Fruit fly (Drosophila melanogaster): ENCODE data around the gene CG9953.
A peak's percentile ranks its signal among the peaks of the same experiment; 100 is the strongest.

The CG9953 gene

dm6 chr3L:7013568-7014305 lies 44.3 kb downstream of the CG9953 start (continued):
- TF ChIP-seq CG17912 (GFP tag; optimal IDR thresholded peaks at IDR 0.05) (no peak), sens-2 (GFP tag; IDR thresholded peaks at IDR 0.05) (peak; percentile 19; the same call in 1 of the 2 replicates), twi (tag; optimal IDR thresholded peaks at IDR 0.05) (no peak), salm (tag; optimal IDR thresholded peaks at IDR 0.05) (no peak), HmgZ (tag; optimal IDR thresholded peaks at IDR 0.05) (no peak), CG16815 (GFP tag; optimal IDR thresholded peaks at IDR 0.05) (no peak), CrebB (tag; optimal IDR thresholded peaks at IDR 0.05) (no peak), NC2β (GFP tag; optimal IDR thresholded peaks at IDR 0.05) (no peak), Taf1 (GFP tag; IDR thresholded peaks at IDR 0.05) (peak; percentile 41; the same call in 1 of the 2 replicates), ken (GFP tag; IDR thresholded peaks at IDR 0.05) (no peak), CG7839 (tag; optimal IDR thresholded peaks at IDR 0.05) (peak; percentile 55), seq (GFP tag; IDR thresholded peaks at IDR 0.05) (peak; percentile 22; the same call in 1 of the 2 replicates), CG5953 (GFP tag; IDR thresholded peaks at IDR 0.05) (0 out of 2 replicates have a peak, but pooled peaks have one; percentile 48), CG14014 (GFP tag; IDR thresholded peaks at IDR 0.05) (peak; percentile 35; the same call in 1 of the 2 replicates), CG32767 (GFP tag; IDR thresholded peaks at IDR 0.05) (peak; percentile 40), amos (GFP tag; IDR thresholded peaks at IDR 0.05; ENCODE audit: partially characterized antibody) (peak; percentile 56; the same call in 1 of the 2 replicates), CG13894 (tag; optimal IDR thresholded peaks at IDR 0.05) (peak; percentile 31), CG16779 (GFP tag; IDR thresholded peaks at IDR 0.05) (0 out of 2 replicates have a peak, but pooled peaks have one; percentile 24), PHDP (tag; optimal IDR thresholded peaks at IDR 0.05) (peak; percentile 65), CG1792 (GFP tag; optimal IDR thresholded peaks at IDR 0.05) (no peak), Dip2 (GFP tag; IDR thresholded peaks at IDR 0.05) (no peak), CG10147 (GFP tag; optimal IDR thresholded peaks at IDR 0.05) (no peak), psq (GFP tag; optimal IDR thresholded peaks at IDR 0.05) (no peak), danr (GFP tag; IDR thresholded peaks at IDR 0.05) (no peak), Aef1 (GFP tag; IDR thresholded peaks at IDR 0.05) (0 out of 3 replicates have a peak, but pooled peaks have one; percentile 9), nmo (GFP tag; optimal IDR thresholded peaks at IDR 0.05) (peak; percentile 2), CG4404 (GFP tag; IDR thresholded peaks at IDR 0.05) (no peak), eve (GFP tag; optimal IDR thresholded peaks at IDR 0.05) (no peak), gfzf (GFP tag; optimal IDR thresholded peaks at IDR 0.05) (no peak), BEAF-32 (GFP tag; optimal IDR thresholded peaks at IDR 0.05) (no peak), stwl (tag; optimal IDR thresholded peaks at IDR 0.05) (no peak), fu2 (GFP tag; optimal IDR thresholded peaks at IDR 0.05) (no peak), ab (GFP tag; optimal IDR thresholded peaks at IDR 0.05) (no peak), CG30431 (GFP tag; optimal IDR thresholded peaks at IDR 0.05) (no peak), Atf3 (GFP tag; optimal IDR thresholded peaks at IDR 0.05) (no peak), CHES-1-like (GFP tag; optimal IDR thresholded peaks at IDR 0.05) (no peak), pfk (GFP tag; optimal IDR thresholded peaks at IDR 0.05) (no peak), H2.0 (GFP tag; IDR thresholded peaks at IDR 0.05) (peak; percentile 48; the same call in 1 of the 2 replicates), CG8924 (tag; optimal IDR thresholded peaks at IDR 0.05) (no peak), Gsc (GFP tag; IDR thresholded peaks at IDR 0.05) (no peak), Drgx (GFP tag; IDR thresholded peaks at IDR 0.05) (peak; percentile 27; the same call in 1 of the 2 replicates), CG13424 (tag; optimal IDR thresholded peaks at IDR 0.05) (peak; percentile 22), Rfx (GFP tag; IDR thresholded peaks at IDR 0.05) (peak; percentile 75), Fer2 (tag; optimal IDR thresholded peaks at IDR 0.05) (no peak), Fer3 (tag; optimal IDR thresholded peaks at IDR 0.05) (no peak), jumu (GFP tag; optimal IDR thresholded peaks at IDR 0.05) (no peak), CG32532 (GFP tag; IDR thresholded peaks at IDR 0.05) (peak; percentile 89), Hsf (GFP tag; optimal IDR thresholded peaks at IDR 0.05) (peak; percentile 16), CG10959 (GFP tag; IDR thresholded peaks at IDR 0.05) (no peak), CG9876 (GFP tag; optimal IDR thresholded peaks at IDR 0.05) (no peak)

All from whole organism, embryonic.